Comparison of ENCODE assay signal across 5 worm cellular contexts in genomic region chrX:4111416-4111815, ce11.
TF ChIP-seq lines count a peak whose summit lies in the region.

F09F9.2 (minus strand) TSS chrX:4111440.

TF ChIP-seq in whole organism, L1 larva, 84 proteins besides CTCF, POLR2A, EP300 and RAD21:
- TF ChIP-seq ceh-90 (tag; optimal IDR thresholded peaks at IDR 0.05; lab: Kevin White, UChicago) (no peak), blmp-1 (tag; optimal IDR thresholded peaks at IDR 0.05; lab: Kevin White, UChicago) (peak; percentile 76)
TF ChIP-seq in whole organism, L1 larva: peak in this region for 1.

TF ChIP-seq in whole organism, L2 larva, 48 proteins besides CTCF, POLR2A, EP300 and RAD21:
- TF ChIP-seq nhr-21 (tag; optimal IDR thresholded peaks at IDR 0.05; lab: Kevin White, UChicago), result peak; percentile 18
- no peak for TF ChIP-seq ama-1 (optimal IDR thresholded peaks at IDR 0.05; lab: Kevin White, UChicago)
TF ChIP-seq in whole organism, L2 larva: peak in this region for 1.

TF ChIP-seq in whole organism, L3 larva, 47 proteins besides CTCF, POLR2A, EP300 and RAD21:
- TF ChIP-seq elt-2 (tag; optimal IDR thresholded peaks at IDR 0.05; lab: Kevin White, UChicago) (no peak), fkh-2 (tag; optimal IDR thresholded peaks at IDR 0.05; lab: Kevin White, UChicago) (no peak), nhr-43 (tag; optimal IDR thresholded peaks at IDR 0.05; lab: Kevin White, UChicago; ENCODE audit: poor library complexity, severe bottlenecking) (peak; percentile 54), ceh-82 (tag; optimal IDR thresholded peaks at IDR 0.05; lab: Kevin White, UChicago) (no peak), nhr-23 (tag; optimal IDR thresholded peaks at IDR 0.05; lab: Kevin White, UChicago) (peak; percentile 12), zag-1 (tag; optimal IDR thresholded peaks at IDR 0.05; lab: Kevin White, UChicago) (no peak), egl-27 (tag; optimal IDR thresholded peaks at IDR 0.05; lab: Kevin White, UChicago) (no peak), fkh-10 (GFP tag; optimal IDR thresholded peaks at IDR 0.05; lab: Kevin White, UChicago) (no peak), elt-3 (tag; optimal IDR thresholded peaks at IDR 0.05; lab: Kevin White, UChicago) (no peak), nhr-11 (tag; optimal IDR thresholded peaks at IDR 0.05; lab: Kevin White, UChicago) (no peak), lsy-12 (tag; optimal IDR thresholded peaks at IDR 0.05; lab: Kevin White, UChicago) (no peak)

TF ChIP-seq in whole organism, L4 larva, 104 proteins besides CTCF, POLR2A, EP300 and RAD21:
- TF ChIP-seq nhr-25 (tag; optimal IDR thresholded peaks at IDR 0.05; lab: Kevin White, UChicago; ENCODE audit: borderline replicate concordance, insufficient read depth) (no peak), hlh-11 (tag; optimal IDR thresholded peaks at IDR 0.05; lab: Kevin White, UChicago) (peak; percentile 33), mxl-3 (GFP tag; optimal IDR thresholded peaks at IDR 0.05; lab: Kevin White, UChicago) (peak; percentile 37), tra-1 (GFP tag; IDR thresholded peaks at IDR 0.05; lab: Robert Waterston, UW) (no peak)

TF ChIP-seq in whole organism, mixed stage, embryonic, 35 proteins besides CTCF, POLR2A, EP300 and RAD21:
- TF ChIP-seq unc-39 (tag; optimal IDR thresholded peaks at IDR 0.05; lab: Kevin White, UChicago) (no peak), elt-3 (tag; optimal IDR thresholded peaks at IDR 0.05; lab: Kevin White, UChicago) (peak; percentile 12), snpc-4 (tag; optimal IDR thresholded peaks at IDR 0.05; lab: Kevin White, UChicago) (no peak)
